Worm (Caenorhabditis elegans) whole organism, late embryonic: ENCODE results near the gene srt-30.

Experiments used
- K09A11.1 ChIP-seq: sonication (generic microtip); optimal IDR thresholded peaks from 2 replicates; lab custom pipeline; 2017; ENCODE audit warnings: antibody characterized with exemption, mild to moderate bottlenecking, missing genetic modification characterization, missing compliant biosample characterization; ENCODE audit not compliant: insufficient read depth
- ceh-9 ChIP-seq: sonication (generic microtip); optimal IDR thresholded peaks from 2 replicates; lab custom pipeline; 2016; ENCODE audit warnings: mild to moderate bottlenecking, missing genetic modification characterization, inconsistent platforms, missing compliant biosample characterization
- ets-4 ChIP-seq: sonication (generic microtip); optimal IDR thresholded peaks from 2 replicates; lab custom pipeline; 2016; ENCODE audit warnings: missing genetic modification characterization, missing compliant biosample characterization
- fkh-10 ChIP-seq: fragments of 150-350 bp; optimal IDR thresholded peaks from 2 replicates; lab custom pipeline; 2014; ENCODE audit warnings: missing biosample characterization, missing genetic modification reagents, missing genetic modification characterization
- fkh-6 ChIP-seq: sonication (generic microtip); optimal IDR thresholded peaks from 2 replicates; lab custom pipeline; 2016; ENCODE audit warnings: missing genetic modification characterization, missing compliant biosample characterization
- nfya-1 ChIP-seq: sonication (generic microtip); optimal IDR thresholded peaks from 2 replicates; lab custom pipeline; 2017; ENCODE audit warnings: missing genetic modification characterization, mild to moderate bottlenecking, missing compliant biosample characterization, antibody characterized with exemption, moderate library complexity
- odd-2 ChIP-seq: sonication (generic microtip); optimal IDR thresholded peaks from 2 replicates; lab custom pipeline; 2017; ENCODE audit warnings: antibody characterized with exemption, mild to moderate bottlenecking, missing genetic modification characterization, missing compliant biosample characterization
- ref-2 ChIP-seq: sonication (generic microtip); optimal IDR thresholded peaks from 2 replicates; lab custom pipeline; 2016; ENCODE audit warnings: missing genetic modification characterization, missing compliant biosample characterization
- sdc-2 ChIP-seq: sonication (generic microtip); optimal IDR thresholded peaks from 2 replicates; lab custom pipeline; 2016; ENCODE audit warnings: missing genotype, missing genetic modification characterization, missing compliant biosample characterization
- ttx-3 ChIP-seq: sonication (generic microtip); optimal IDR thresholded peaks from 2 replicates; lab custom pipeline; 2016; ENCODE audit warnings: missing genetic modification reagents, missing genetic modification characterization, missing compliant biosample characterization
- unc-3 ChIP-seq, 2 experiments: fragments of 200-800 bp in 1 of 2; sonication (Bioruptor generic) in 1 of 2; sonication (generic microtip) in 1 of 2; conservative IDR thresholded peaks in 1 of 2; optimal IDR thresholded peaks in 1 of 2; 2 replicates each; pipeline versions ENCODE4 v1.3.6 to Lab custom; 2016 to 2022; ENCODE audit warnings: missing compliant biosample characterization in 2 of 2, missing genetic modification characterization in 2 of 2, missing genetic modification reagents in 1 of 2

- TF ChIP-seq fkh-6 (tag; lab: Kevin White, UChicago) (no peak), unc-3 (GFP tag; conservative IDR thresholded peaks at IDR 0.05; lab: Robert Waterston, UW) (no peak), unc-3 (tag; optimal IDR thresholded peaks at IDR 0.05; lab: Kevin White, UChicago) (no peak), ets-4 (tag; lab: Kevin White, UChicago) (no peak), ref-2 (tag; lab: Kevin White, UChicago) (no peak), ceh-9 (tag; lab: Kevin White, UChicago) (no peak), ttx-3 (tag; lab: Kevin White, UChicago) (no peak), sdc-2 (no peak), fkh-10 (GFP tag; lab: Kevin White, UChicago) (no peak), nfya-1 (tag; lab: Kevin White, UChicago) (no peak), odd-2 (tag; lab: Kevin White, UChicago) (no peak), K09A11.1 (tag; lab: Kevin White, UChicago) (no peak)
Measured at ce11 chrV:3801787-3802417, 1.6 kb upstream of the srt-30 start.
